Worm (Caenorhabditis elegans) whole organism, L4/young adult: ENCODE results near the gene K11H3.2.

Experiments
- W03F9.2 ChIP-seq: fragments of 150-350 bp; optimal IDR thresholded peaks from 2 replicates; lab custom pipeline; 2014; ENCODE audit warnings: missing biosample characterization, missing genetic modification characterization
- him-1 ChIP-seq: sonication (generic microtip); optimal IDR thresholded peaks from 2 replicates; lab custom pipeline; 2016; ENCODE audit warnings: missing genotype, missing genetic modification reagents, missing genetic modification characterization, missing compliant biosample characterization

DNA sequence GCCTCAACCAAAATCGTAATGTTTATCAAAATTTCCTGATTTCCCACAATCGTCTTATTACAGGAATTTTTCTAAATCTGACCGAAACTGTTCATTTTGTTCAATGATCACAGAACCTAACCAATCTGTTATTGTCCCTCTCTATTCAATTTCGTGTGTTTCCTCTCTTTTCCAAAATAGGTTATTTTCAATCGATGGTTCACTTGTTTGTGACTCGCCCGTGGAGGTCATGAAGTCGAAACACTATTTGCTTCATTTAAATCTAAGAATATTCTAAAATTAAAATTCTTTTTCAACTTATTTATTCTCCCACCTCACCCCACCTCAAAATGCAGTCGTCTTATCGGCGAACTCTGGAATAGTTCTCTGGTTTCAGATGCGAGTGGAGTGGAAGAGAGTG is 4.7 kb downstream of the K11H3.2 start:
- TF ChIP-seq W03F9.2 (tag; lab: Kevin White, UChicago) (no peak), him-1 (no peak)
